Fruit fly (Drosophila melanogaster): ENCODE results near the gene Ir94c.
A peak's percentile ranks its signal among the peaks of the same experiment; 100 is the strongest.

Gene Ir94c

DNA sequence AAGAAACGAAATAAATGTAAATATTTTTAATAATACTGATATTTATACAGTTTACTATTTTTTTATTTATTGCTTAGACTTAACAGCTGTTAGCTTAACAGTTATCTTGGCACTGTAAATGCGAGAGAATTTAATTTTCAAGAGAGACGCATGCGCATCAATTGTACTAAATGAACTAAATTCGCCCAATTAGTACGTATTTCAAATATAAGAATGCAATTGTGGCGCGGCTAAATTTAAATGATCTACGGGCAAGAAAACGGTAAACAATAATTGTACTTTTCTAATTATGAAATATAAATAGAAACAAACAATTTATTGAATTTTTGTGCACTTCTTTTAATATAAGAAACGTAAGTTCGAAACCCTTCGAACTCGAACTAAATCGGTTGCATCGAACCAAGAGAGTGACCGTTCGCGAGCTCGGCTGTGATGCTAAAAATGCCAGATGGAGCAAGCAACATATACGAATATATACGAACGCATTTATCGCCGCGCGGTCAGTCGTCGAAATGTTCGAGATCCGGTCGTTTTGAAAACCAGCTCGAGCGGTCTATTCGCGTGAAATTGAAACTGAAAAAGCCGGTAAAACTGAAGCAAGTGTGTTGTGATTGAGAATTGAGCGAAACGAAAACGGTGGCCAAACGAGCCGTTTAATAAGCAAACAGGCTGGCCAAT is 14.2 kb upstream of the Ir94c start, which contains the start of gene SKIP (continued):
- peak; percentile 89 for TF ChIP-seq sens (GFP tag)
- peak; percentile 17 for TF ChIP-seq CG10979 (tag; optimal IDR thresholded peaks at IDR 0.05)
- TF ChIP-seq CG10543 (GFP tag; optimal IDR thresholded peaks at IDR 0.05), result peak; percentile 22
- 0 out of 2 replicates have a peak, but pooled peaks have one; percentile 21 for TF ChIP-seq Drgx (GFP tag; IDR thresholded peaks at IDR 0.05)
- peak; percentile 35 for TF ChIP-seq Ets65A (GFP tag)
- TF ChIP-seq CG17385 (GFP tag; optimal IDR thresholded peaks at IDR 0.05), result peak; percentile 37
- TF ChIP-seq CG34422 (GFP tag; IDR thresholded peaks at IDR 0.05), result peak; percentile 89; the same call in 1 of the 3 replicates
- TF ChIP-seq CG8388 (GFP tag; optimal IDR thresholded peaks at IDR 0.05), result peak; percentile 11
- peak; percentile 39 for TF ChIP-seq CG18599 (GFP tag; optimal IDR thresholded peaks at IDR 0.05)
- TF ChIP-seq trem (tag; optimal IDR thresholded peaks at IDR 0.05), result peak; percentile 42
- no peak for TF ChIP-seq psq (GFP tag; optimal IDR thresholded peaks at IDR 0.05)
- peak; percentile 36 for TF ChIP-seq oc (tag; optimal IDR thresholded peaks at IDR 0.05)
- TF ChIP-seq CG3065 (GFP tag; optimal IDR thresholded peaks at IDR 0.05), result no peak
- peak; percentile 13 for TF ChIP-seq Xbp1 (GFP tag; optimal IDR thresholded peaks at IDR 0.05)
- no peak for TF ChIP-seq gt (GFP tag; IDR thresholded peaks at IDR 0.05)
- no peak for TF ChIP-seq CG14667 (GFP tag; IDR thresholded peaks at IDR 0.05)
- no peak for TF ChIP-seq CG2202 (tag; optimal IDR thresholded peaks at IDR 0.05)
- TF ChIP-seq Abd-B (GFP tag; optimal IDR thresholded peaks at IDR 0.05), result no peak
- TF ChIP-seq maf-S (GFP tag; optimal IDR thresholded peaks at IDR 0.05), result peak; percentile 16
- TF ChIP-seq toy (GFP tag; IDR thresholded peaks at IDR 0.05), result no peak
- TF ChIP-seq CG14441 (GFP tag; IDR thresholded peaks at IDR 0.05), result 0 out of 2 replicates have a peak, but pooled peaks have one; percentile 15
- TF ChIP-seq mirr (GFP tag; optimal IDR thresholded peaks at IDR 0.05), result peak; percentile 25
- TF ChIP-seq E2f1 (GFP tag; IDR thresholded peaks at IDR 0.05), result peak; percentile 10; the same call in 1 of the 2 replicates
- TF ChIP-seq z (GFP tag; IDR thresholded peaks at IDR 0.05), result peak; percentile 46; the same call in 2 of the 3 replicates
- peak; percentile 9 for TF ChIP-seq BEAF-32 (GFP tag; optimal IDR thresholded peaks at IDR 0.05)
- TF ChIP-seq gsb (GFP tag; IDR thresholded peaks at IDR 0.05), result no peak
- 0 out of 2 replicates have a peak, but pooled peaks have one; percentile 11 for TF ChIP-seq bowl (GFP tag; IDR thresholded peaks at IDR 0.05)
- TF ChIP-seq Dbx (GFP tag; IDR thresholded peaks at IDR 0.05), result peak; percentile 75; the same call in 2 of the 3 replicates
- peak; percentile 9; the same call in 1 of the 2 replicates for TF ChIP-seq ara (GFP tag; IDR thresholded peaks at IDR 0.05)
- peak; percentile 32 for TF ChIP-seq Sry-δ (GFP tag; optimal IDR thresholded peaks at IDR 0.05)
- TF ChIP-seq zfh1 (GFP tag; IDR thresholded peaks at IDR 0.05), result peak; percentile 36; the same call in 1 of the 3 replicates
- TF ChIP-seq gfzf (GFP tag; optimal IDR thresholded peaks at IDR 0.05), result peak; percentile 80
- no peak for TF ChIP-seq fd3F (GFP tag; optimal IDR thresholded peaks at IDR 0.05)
- TF ChIP-seq pzg (GFP tag; optimal IDR thresholded peaks at IDR 0.05), result peak; percentile 49
- TF ChIP-seq hb (GFP tag; IDR thresholded peaks at IDR 0.05; ENCODE audit: partially characterized antibody), result peak; percentile 22; the same call in 1 of the 3 replicates
- TF ChIP-seq stc (GFP tag; IDR thresholded peaks at IDR 0.05), result peak; percentile 18; the same call in 1 of the 2 replicates
- TF ChIP-seq NC2β (GFP tag; optimal IDR thresholded peaks at IDR 0.05), result peak; percentile 53
- peak; percentile 72; the same call in 2 of the 4 replicates for TF ChIP-seq chinmo (GFP tag; IDR thresholded peaks at IDR 0.05; ENCODE audit: partially characterized antibody)
- TF ChIP-seq MTF-1 (GFP tag; optimal IDR thresholded peaks at IDR 0.05; ENCODE audit: borderline replicate concordance), result peak; percentile 29
- no peak for TF ChIP-seq tin (GFP tag; optimal IDR thresholded peaks at IDR 0.05)
- no peak for TF ChIP-seq hkb (optimal IDR thresholded peaks at IDR 0.05)
- peak; percentile 41; the same call in 1 of the 2 replicates for TF ChIP-seq hkb (GFP tag; IDR thresholded peaks at IDR 0.05)
- no peak for TF ChIP-seq klu (GFP tag; IDR thresholded peaks at IDR 0.05)
- peak; percentile 73 for TF ChIP-seq Dad (GFP tag; optimal IDR thresholded peaks at IDR 0.05)
- peak; percentile 15 for TF ChIP-seq CG8089 (GFP tag; optimal IDR thresholded peaks at IDR 0.05)
- no peak for TF ChIP-seq luna (GFP tag; optimal IDR thresholded peaks at IDR 0.05)
- TF ChIP-seq bab2 (GFP tag; optimal IDR thresholded peaks at IDR 0.05), result peak; percentile 8
- no peak for TF ChIP-seq CG12219 (GFP tag; optimal IDR thresholded peaks at IDR 0.05)
- no peak for TF ChIP-seq CG12236 (GFP tag; optimal IDR thresholded peaks at IDR 0.05)
- TF ChIP-seq CG13287 (GFP tag; IDR thresholded peaks at IDR 0.05; ENCODE audit: partially characterized antibody), result peak; percentile 60

Data from whole organism, embryonic.